Worm (Caenorhabditis elegans) whole organism, L1 larva: ENCODE measurements around the gene Y41G9A.17.

Experiments
- C16A3.4 ChIP-seq: fragments of 150-350 bp; optimal IDR thresholded peaks from 2 replicates; lab custom pipeline; 2014; ENCODE audit warnings: missing biosample characterization, missing genetic modification characterization
- ceh-82 ChIP-seq, 3 experiments: fragments of 150-350 bp in 1 of 3; sonication (generic microtip) in 2 of 3; optimal IDR thresholded peaks; 2 replicates each; lab custom pipeline; 2014 to 2017; ENCODE audit warnings: missing biosample characterization in 3 of 3, missing genetic modification characterization in 3 of 3
- mdl-1 ChIP-seq, 2 experiments: fragments of 150-350 bp; optimal IDR thresholded peaks; 2 replicates each; lab custom pipeline; 2014 to 2017; ENCODE audit warnings: missing biosample characterization in 2 of 2, missing genetic modification characterization in 2 of 2, inconsistent platforms in 1 of 2
- nhr-76 ChIP-seq: sonication (generic microtip); optimal IDR thresholded peaks from 2 replicates; lab custom pipeline; 2017; ENCODE audit warnings: missing biosample characterization, missing genetic modification characterization
- pag-3 ChIP-seq: sonication (generic microtip); optimal IDR thresholded peaks from 2 replicates; lab custom pipeline; 2017; ENCODE audit warnings: missing genetic modification characterization, mild to moderate bottlenecking, missing compliant biosample characterization, antibody characterized with exemption, borderline replicate concordance; ENCODE audit not compliant: insufficient read depth

- TF ChIP-seq nhr-76 (tag; lab: Kevin White, UChicago) (no peak), C16A3.4 (tag; lab: Kevin White, UChicago) (no peak), mdl-1 (tag; optimal IDR thresholded peaks at IDR 0.05; lab: Kevin White, UChicago) (no peak), ceh-82 (tag; optimal IDR thresholded peaks at IDR 0.05; lab: Kevin White, UChicago) (no peak), pag-3 (tag; lab: Kevin White, UChicago) (no peak)
Observed at ce11 chrX:3045466-3045865, 45.9 kb upstream of the Y41G9A.17 start, which contains the start of gene cnnm-3.
